Worm (Caenorhabditis elegans) whole organism, L4 larva: ENCODE data around the gene oac-1.

Experiments used
- F10B5.3 ChIP-seq: sonication (generic microtip); optimal IDR thresholded peaks from 2 replicates; lab custom pipeline; 2016; ENCODE audit warnings: mild to moderate bottlenecking, missing genetic modification characterization, missing compliant biosample characterization
- ZK546.5 ChIP-seq, 2 experiments: sonication (generic microtip); optimal IDR thresholded peaks; 2 replicates each; lab custom pipeline; 2017; ENCODE audit warnings: missing biosample characterization in 2 of 2, missing genetic modification characterization in 2 of 2
- aly-2 ChIP-seq: sonication (generic microtip); optimal IDR thresholded peaks from 2 replicates; lab custom pipeline; 2018; ENCODE audit warnings: missing biosample characterization, missing genetic modification characterization
- ama-1 ChIP-seq: fragments of 150-350 bp; optimal IDR thresholded peaks from 2 replicates; lab custom pipeline; 2014; ENCODE audit warnings: inconsistent platforms, mixed read lengths
- ceh-28 ChIP-seq: fragments of 150-350 bp; optimal IDR thresholded peaks from 2 replicates; lab custom pipeline; 2014; ENCODE audit warnings: missing biosample characterization, missing genetic modification reagents, missing genetic modification characterization
- ceh-32 ChIP-seq: sonication (generic microtip); optimal IDR thresholded peaks from 2 replicates; lab custom pipeline; 2016; ENCODE audit warnings: mild to moderate bottlenecking, missing genetic modification characterization, missing compliant biosample characterization; ENCODE audit not compliant: poor library complexity
- dpl-1 ChIP-seq: fragments of 150-350 bp; optimal IDR thresholded peaks from 2 replicates; lab custom pipeline; 2014; ENCODE audit warnings: missing biosample characterization, missing genetic modification reagents, missing genetic modification characterization
- egl-27 ChIP-seq: sonication (generic microtip); optimal IDR thresholded peaks from 3 replicates; lab custom pipeline; 2017; ENCODE audit warnings: missing biosample characterization, missing genetic modification reagents, missing genetic modification characterization
- hlh-11 ChIP-seq: fragments of 200-800 bp; sonication (Bioruptor generic); optimal IDR thresholded peaks from 2 replicates; lab custom pipeline; 2018; ENCODE audit warnings: mild to moderate bottlenecking, missing genetic modification characterization, missing compliant biosample characterization
- mdl-1 ChIP-seq, 2 experiments: fragments of 150-350 bp in 1 of 2; sonication (generic microtip) in 1 of 2; optimal IDR thresholded peaks; 2 replicates each; lab custom pipeline; 2014 to 2017; ENCODE audit warnings: missing biosample characterization in 2 of 2, missing genetic modification characterization in 2 of 2
- nhr-11 ChIP-seq: fragments of 150-350 bp; optimal IDR thresholded peaks from 2 replicates; lab custom pipeline; 2014; ENCODE audit warnings: missing biosample characterization, missing genetic modification characterization
- skn-1 ChIP-seq: fragments of 150-350 bp; optimal IDR thresholded peaks from 2 replicates; lab custom pipeline; 2014; ENCODE audit warnings: missing biosample characterization, missing genetic modification characterization
- snpc-1.2 ChIP-seq: fragments of 200-800 bp; sonication (Bioruptor generic); IDR thresholded peaks from 2 replicates; pipeline ENCODE4 v1.3.6; 2022; ENCODE audit warnings: missing genetic modification reagents, missing genetic modification characterization, missing compliant biosample characterization
- spr-3 ChIP-seq: fragments of 200-800 bp; sonication (Bioruptor generic); optimal IDR thresholded peaks from 2 replicates; lab custom pipeline; 2018; ENCODE audit warnings: mild to moderate bottlenecking, missing genetic modification characterization, missing compliant biosample characterization

DNA sequence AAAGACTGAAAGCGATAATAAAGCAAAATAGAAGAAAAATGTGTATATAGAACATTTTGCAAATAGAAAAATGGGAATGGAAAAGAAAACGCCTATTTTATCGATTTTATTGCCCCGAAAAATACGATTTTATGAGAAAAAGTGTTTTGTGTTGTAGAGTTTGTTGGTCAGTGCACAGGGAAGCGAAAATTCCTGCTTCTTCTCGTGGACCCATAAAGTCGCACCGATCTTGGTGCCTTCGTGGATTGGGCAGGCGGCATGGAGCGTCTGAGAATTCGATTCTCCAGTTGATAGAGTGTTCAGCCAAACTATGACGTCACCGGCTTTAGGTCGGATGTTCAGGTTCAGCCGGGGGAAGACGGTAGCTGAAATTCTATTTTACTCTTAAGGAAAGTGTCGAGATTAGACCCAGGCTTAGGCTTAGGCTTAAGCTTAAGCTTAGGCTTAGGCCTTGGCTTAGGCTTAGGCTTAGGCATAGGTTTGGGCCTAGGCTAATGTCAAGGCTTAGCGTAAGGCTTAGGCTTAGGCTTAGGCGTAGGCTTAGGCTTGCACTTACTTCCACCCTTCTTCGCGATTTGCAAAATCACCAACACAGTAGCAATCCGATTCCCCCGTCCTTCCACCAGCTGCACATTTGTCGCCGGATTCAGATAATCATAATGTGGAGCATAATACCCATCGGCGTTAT lies 43.4 kb downstream of the oac-1 start, which contains the start of gene Y43F8B.19:
- TF ChIP-seq ceh-28, result no peak
- TF ChIP-seq ama-1 (lab: Kevin White, UChicago), result no peak
- no peak for TF ChIP-seq ZK546.5 (tag; optimal IDR thresholded peaks at IDR 0.05; lab: Kevin White, UChicago)
- TF ChIP-seq snpc-1.2 (GFP tag; lab: Robert Waterston, UW), result no peak
- TF ChIP-seq dpl-1 (GFP tag; lab: Kevin White, UChicago), result no peak
- TF ChIP-seq F10B5.3 (tag; lab: Kevin White, UChicago), result no peak
- TF ChIP-seq mdl-1 (tag; optimal IDR thresholded peaks at IDR 0.05; lab: Kevin White, UChicago), result no peak
- no peak for TF ChIP-seq skn-1 (tag; lab: Kevin White, UChicago)
- TF ChIP-seq nhr-11 (tag; lab: Kevin White, UChicago), result no peak
- no peak for TF ChIP-seq egl-27
- no peak for TF ChIP-seq hlh-11 (tag; lab: Kevin White, UChicago)
- TF ChIP-seq aly-2, result no peak
- no peak for TF ChIP-seq ceh-32 (tag; lab: Kevin White, UChicago)
- TF ChIP-seq spr-3 (GFP tag; lab: Kevin White, UChicago), result no peak
